Fruit fly (Drosophila melanogaster): ENCODE results near the gene obst-E.

The obst-E gene

dm6 chr2L:5743537-5744148 is 22.3 kb downstream of the obst-E start (continued):
- no peak for TF ChIP-seq stwl (tag; optimal IDR thresholded peaks at IDR 0.05)
- no peak for TF ChIP-seq ken (GFP tag; IDR thresholded peaks at IDR 0.05)
- TF ChIP-seq CG12155 (GFP tag; optimal IDR thresholded peaks at IDR 0.05), result no peak
- TF ChIP-seq CG16779 (GFP tag; IDR thresholded peaks at IDR 0.05), result no peak
- no peak for TF ChIP-seq lbe (GFP tag; optimal IDR thresholded peaks at IDR 0.05)
- TF ChIP-seq gcm (GFP tag; optimal IDR thresholded peaks at IDR 0.05), result no peak
- TF ChIP-seq CG43689 (GFP tag; IDR thresholded peaks at IDR 0.05), result no peak
- TF ChIP-seq CG15269 (tag; optimal IDR thresholded peaks at IDR 0.05), result peak; percentile 36
- TF ChIP-seq yki (optimal IDR thresholded peaks at IDR 0.05), result no peak
- TF ChIP-seq br (optimal IDR thresholded peaks at IDR 0.05), result no peak
- TF ChIP-seq CG15011 (GFP tag; optimal IDR thresholded peaks at IDR 0.05), result no peak
- no peak for TF ChIP-seq dm (GFP tag; optimal IDR thresholded peaks at IDR 0.05)
- TF ChIP-seq sima (GFP tag; optimal IDR thresholded peaks at IDR 0.05), result no peak
- TF ChIP-seq twi (tag; optimal IDR thresholded peaks at IDR 0.05), result no peak
- no peak for TF ChIP-seq vfl (GFP tag; optimal IDR thresholded peaks at IDR 0.05)
- TF ChIP-seq Mad (GFP tag; optimal IDR thresholded peaks at IDR 0.05), result no peak
- no peak for TF ChIP-seq Ets65A (GFP tag)
- TF ChIP-seq CG8089 (GFP tag; optimal IDR thresholded peaks at IDR 0.05), result no peak
- no peak for TF ChIP-seq ab (GFP tag; optimal IDR thresholded peaks at IDR 0.05)
- TF ChIP-seq CG16815 (GFP tag; optimal IDR thresholded peaks at IDR 0.05), result no peak
- 0 out of 2 replicates have a peak, but pooled peaks have one; percentile 20 for TF ChIP-seq H2.0 (GFP tag; IDR thresholded peaks at IDR 0.05)
- TF ChIP-seq CG18476 (GFP tag; optimal IDR thresholded peaks at IDR 0.05), result no peak
- TF ChIP-seq CG3726 (GFP tag; IDR thresholded peaks at IDR 0.05), result no peak
- no peak for TF ChIP-seq Fer3 (tag; optimal IDR thresholded peaks at IDR 0.05)
- TF ChIP-seq Dbx (GFP tag; IDR thresholded peaks at IDR 0.05), result no peak
- TF ChIP-seq CG18011 (GFP tag; optimal IDR thresholded peaks at IDR 0.05), result no peak
- TF ChIP-seq CG11560 (tag; IDR thresholded peaks at IDR 0.05), result no peak
- no peak for TF ChIP-seq Nf-YC (tag; optimal IDR thresholded peaks at IDR 0.05)
- TF ChIP-seq her (GFP tag; optimal IDR thresholded peaks at IDR 0.05), result no peak
- peak; percentile 56; the same call in 1 of the 3 replicates for TF ChIP-seq ase (GFP tag; IDR thresholded peaks at IDR 0.05)
- no peak for TF ChIP-seq CG4404 (GFP tag; IDR thresholded peaks at IDR 0.05)
- no peak for TF ChIP-seq CG3847 (GFP tag; IDR thresholded peaks at IDR 0.05)
- TF ChIP-seq nerfin-2 (GFP tag; IDR thresholded peaks at IDR 0.05; ENCODE audit: partially characterized antibody), result no peak
- TF ChIP-seq CG3281 (GFP tag; optimal IDR thresholded peaks at IDR 0.05), result no peak
- peak; percentile 26 for TF ChIP-seq grau (tag; optimal IDR thresholded peaks at IDR 0.05)
- no peak; the same call in 1 of the 2 replicates for TF ChIP-seq CG10366 (GFP tag; IDR thresholded peaks at IDR 0.05)
- peak; percentile 73 for TF ChIP-seq sens (GFP tag)
- TF ChIP-seq vvl (GFP tag; IDR thresholded peaks at IDR 0.05), result peak; percentile 73
- no peak for TF ChIP-seq CG8478 (optimal IDR thresholded peaks at IDR 0.05)
- TF ChIP-seq Spps (tag; optimal IDR thresholded peaks at IDR 0.05), result no peak
- no peak for TF ChIP-seq pum (GFP tag; optimal IDR thresholded peaks at IDR 0.05)
- TF ChIP-seq CG14441 (GFP tag; IDR thresholded peaks at IDR 0.05), result peak; percentile 69
- TF ChIP-seq CG11723 (GFP tag; optimal IDR thresholded peaks at IDR 0.05), result no peak
- TF ChIP-seq CG10431 (GFP tag; optimal IDR thresholded peaks at IDR 0.05), result no peak
- no peak for TF ChIP-seq p53 (GFP tag; optimal IDR thresholded peaks at IDR 0.05)
- TF ChIP-seq CG7745 (tag; optimal IDR thresholded peaks at IDR 0.05), result no peak
- peak; percentile 99 for TF ChIP-seq CG11504 (tag; optimal IDR thresholded peaks at IDR 0.05)
- TF ChIP-seq CG4424 (GFP tag; optimal IDR thresholded peaks at IDR 0.05), result peak; percentile 7
- TF ChIP-seq dysf (GFP tag; IDR thresholded peaks at IDR 0.05), result peak; percentile 32; the same call in 1 of the 3 replicates
- TF ChIP-seq tx (GFP tag; optimal IDR thresholded peaks at IDR 0.05), result no peak
- TF ChIP-seq E2f1 (GFP tag; IDR thresholded peaks at IDR 0.05), result peak; percentile 11; the same call in 1 of the 2 replicates
- no peak for TF ChIP-seq CG17186 (GFP tag; optimal IDR thresholded peaks at IDR 0.05)
- no peak for TF ChIP-seq gfzf (GFP tag; optimal IDR thresholded peaks at IDR 0.05)

Data from whole organism, embryonic.